Worm (Caenorhabditis elegans): ENCODE measurements around the gene C08F1.12.

DNA sequence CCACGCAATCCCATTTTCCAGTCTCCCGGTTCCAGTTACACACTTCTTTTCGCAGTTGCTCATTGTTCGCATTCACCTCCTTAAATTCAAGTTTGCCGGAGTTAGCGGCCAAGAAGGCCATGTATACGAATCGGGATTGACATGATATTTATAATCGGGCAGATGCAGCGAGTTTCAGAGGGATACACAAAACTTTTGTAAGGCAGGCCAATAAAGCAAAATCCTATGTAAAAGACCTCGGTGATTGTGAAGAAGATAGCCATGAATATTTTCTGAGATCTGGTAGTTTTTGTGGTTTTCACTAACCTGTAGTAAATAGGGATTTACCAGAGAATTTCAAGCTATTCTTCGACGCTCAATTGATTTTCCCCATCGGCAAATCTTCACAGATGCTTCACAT lies 39.5 kb downstream of the C08F1.12 start:
- TF ChIP-seq nhr-237 (tag; optimal IDR thresholded peaks at IDR 0.05) (no peak), unc-39 (tag; optimal IDR thresholded peaks at IDR 0.05) (no peak), snpc-4 (tag; optimal IDR thresholded peaks at IDR 0.05) (no peak), nhr-28 (tag; optimal IDR thresholded peaks at IDR 0.05) (no peak), ztf-11 (tag; optimal IDR thresholded peaks at IDR 0.05) (no peak), unc-62 (GFP tag; optimal IDR thresholded peaks at IDR 0.05) (no peak), ces-1 (GFP tag; optimal IDR thresholded peaks at IDR 0.05) (no peak), blmp-1 (tag; optimal IDR thresholded peaks at IDR 0.05) (no peak), lin-13 (tag; optimal IDR thresholded peaks at IDR 0.05) (no peak), lsy-2 (tag; optimal IDR thresholded peaks at IDR 0.05) (no peak), nhr-76 (tag; optimal IDR thresholded peaks at IDR 0.05) (no peak), elt-3 (tag; optimal IDR thresholded peaks at IDR 0.05) (no peak), drap-1 (GFP tag; optimal IDR thresholded peaks at IDR 0.05) (no peak)

Data from whole organism, mixed stage, embryonic.